Worm (Caenorhabditis elegans) whole organism, late embryonic: ENCODE data around the gene mrpl-21.

Experiments used
- C08G9.2 ChIP-seq: sonication (generic microtip); optimal IDR thresholded peaks from 2 replicates; lab custom pipeline; 2016; ENCODE audit warnings: mild to moderate bottlenecking, missing genetic modification characterization, moderate library complexity, missing compliant biosample characterization
- F13H6.1 ChIP-seq: sonication (generic microtip); optimal IDR thresholded peaks from 2 replicates; lab custom pipeline; 2016; ENCODE audit warnings: missing genetic modification characterization, missing compliant biosample characterization
- K02D7.2 ChIP-seq: sonication (generic microtip); optimal IDR thresholded peaks from 2 replicates; lab custom pipeline; 2017; ENCODE audit warnings: mild to moderate bottlenecking, missing genetic modification characterization, missing compliant biosample characterization
- K09A11.1 ChIP-seq: sonication (generic microtip); optimal IDR thresholded peaks from 2 replicates; lab custom pipeline; 2017; ENCODE audit warnings: antibody characterized with exemption, mild to moderate bottlenecking, missing genetic modification characterization, missing compliant biosample characterization; ENCODE audit not compliant: insufficient read depth
- Y22D7AL.16 ChIP-seq: sonication (generic microtip); optimal IDR thresholded peaks from 2 replicates; lab custom pipeline; 2016; ENCODE audit warnings: missing genetic modification characterization, missing compliant biosample characterization
- ceh-14 ChIP-seq: sonication (generic microtip); optimal IDR thresholded peaks from 2 replicates; lab custom pipeline; 2016; ENCODE audit warnings: missing genotype, missing genetic modification characterization, missing compliant biosample characterization
- ceh-18 ChIP-seq: sonication (generic microtip); optimal IDR thresholded peaks from 2 replicates; lab custom pipeline; 2016; ENCODE audit warnings: missing genetic modification characterization, missing compliant biosample characterization
- ceh-2 ChIP-seq: sonication (generic microtip); optimal IDR thresholded peaks from 2 replicates; lab custom pipeline; 2016; ENCODE audit warnings: missing genotype, missing genetic modification characterization, missing compliant biosample characterization
- ceh-22 ChIP-seq: sonication (generic microtip); optimal IDR thresholded peaks from 2 replicates; lab custom pipeline; 2017; ENCODE audit warnings: missing biosample characterization, missing genetic modification characterization
- ceh-31 ChIP-seq: sonication (generic microtip); optimal IDR thresholded peaks from 2 replicates; lab custom pipeline; 2016; ENCODE audit warnings: missing genetic modification characterization, missing compliant biosample characterization
- ceh-34 ChIP-seq: sonication (generic microtip); optimal IDR thresholded peaks from 2 replicates; lab custom pipeline; 2016; ENCODE audit warnings: mild to moderate bottlenecking, missing genetic modification characterization, missing compliant biosample characterization
- ceh-45 ChIP-seq: fragments of 200-800 bp; sonication (Bioruptor generic); IDR thresholded peaks from 2 replicates; pipeline ENCODE4 v1.3.6; 2022; ENCODE audit warnings: missing genetic modification reagents, missing genetic modification characterization, missing compliant biosample characterization
- ceh-48 ChIP-seq: sonication (generic microtip); optimal IDR thresholded peaks from 2 replicates; lab custom pipeline; 2016; ENCODE audit warnings: missing genetic modification characterization, inconsistent platforms, missing compliant biosample characterization
- ceh-6 ChIP-seq: fragments of 200-800 bp; sonication (Bioruptor generic); optimal IDR thresholded peaks from 2 replicates; lab custom pipeline; 2018; ENCODE audit warnings: mild to moderate bottlenecking, missing genetic modification characterization, missing compliant biosample characterization
- ceh-9 ChIP-seq: sonication (generic microtip); optimal IDR thresholded peaks from 2 replicates; lab custom pipeline; 2016; ENCODE audit warnings: mild to moderate bottlenecking, missing genetic modification characterization, inconsistent platforms, missing compliant biosample characterization
- che-1 ChIP-seq: sonication (generic microtip); optimal IDR thresholded peaks from 2 replicates; lab custom pipeline; 2016; ENCODE audit warnings: mild to moderate bottlenecking, missing genetic modification characterization, missing compliant biosample characterization
- dmd-4 ChIP-seq: sonication (generic microtip); optimal IDR thresholded peaks from 2 replicates; lab custom pipeline; 2016; ENCODE audit warnings: borderline replicate concordance, missing genetic modification characterization, missing compliant biosample characterization
- dve-1 ChIP-seq: sonication (generic microtip); optimal IDR thresholded peaks from 2 replicates; lab custom pipeline; 2017; ENCODE audit warnings: antibody characterized with exemption, mild to moderate bottlenecking, missing genetic modification characterization, missing compliant biosample characterization
- elt-2 ChIP-seq: sonication (generic microtip); optimal IDR thresholded peaks from 2 replicates; lab custom pipeline; 2016; ENCODE audit warnings: missing genetic modification reagents, missing genetic modification characterization, missing compliant biosample characterization
- elt-4 ChIP-seq: sonication (generic microtip); optimal IDR thresholded peaks from 2 replicates; lab custom pipeline; 2016; ENCODE audit warnings: missing genetic modification characterization, missing compliant biosample characterization
- ets-4 ChIP-seq: sonication (generic microtip); optimal IDR thresholded peaks from 2 replicates; lab custom pipeline; 2016; ENCODE audit warnings: missing genetic modification characterization, missing compliant biosample characterization
- eyg-1 ChIP-seq: sonication (generic microtip); optimal IDR thresholded peaks from 2 replicates; lab custom pipeline; 2016; ENCODE audit warnings: missing genotype, missing genetic modification characterization, missing compliant biosample characterization
- fax-1 ChIP-seq: sonication (generic microtip); optimal IDR thresholded peaks from 2 replicates; lab custom pipeline; 2016; ENCODE audit warnings: missing genotype, missing genetic modification characterization, missing compliant biosample characterization
- fkh-10 ChIP-seq: fragments of 150-350 bp; optimal IDR thresholded peaks from 2 replicates; lab custom pipeline; 2014; ENCODE audit warnings: missing biosample characterization, missing genetic modification reagents, missing genetic modification characterization
- fkh-6 ChIP-seq: sonication (generic microtip); optimal IDR thresholded peaks from 2 replicates; lab custom pipeline; 2016; ENCODE audit warnings: missing genetic modification characterization, missing compliant biosample characterization
- gmeb-2 ChIP-seq: sonication (generic microtip); optimal IDR thresholded peaks from 2 replicates; lab custom pipeline; 2016; ENCODE audit warnings: missing genetic modification characterization, inconsistent platforms, missing compliant biosample characterization
- hlh-13 ChIP-seq: fragments of 200-800 bp; sonication (Bioruptor generic); optimal IDR thresholded peaks from 2 replicates; lab custom pipeline; 2018; ENCODE audit warnings: mild to moderate bottlenecking, missing genetic modification characterization, missing compliant biosample characterization
- hlh-6 ChIP-seq: sonication (generic microtip); optimal IDR thresholded peaks from 2 replicates; lab custom pipeline; 2016; ENCODE audit warnings: missing genotype, missing genetic modification characterization, missing compliant biosample characterization
- hlh-8 ChIP-seq: sonication (generic microtip); optimal IDR thresholded peaks from 2 replicates; lab custom pipeline; 2016; ENCODE audit warnings: missing genotype, missing genetic modification characterization, missing compliant biosample characterization
- lim-6 ChIP-seq: sonication (generic microtip); optimal IDR thresholded peaks from 2 replicates; lab custom pipeline; 2016; ENCODE audit warnings: missing genetic modification characterization, missing compliant biosample characterization
- lin-11 ChIP-seq: fragments of 200-800 bp; sonication (Bioruptor generic); optimal IDR thresholded peaks from 2 replicates; lab custom pipeline; 2018; ENCODE audit warnings: mild to moderate bottlenecking, missing genetic modification characterization, missing compliant biosample characterization
- nfya-1 ChIP-seq: sonication (generic microtip); optimal IDR thresholded peaks from 2 replicates; lab custom pipeline; 2017; ENCODE audit warnings: missing genetic modification characterization, mild to moderate bottlenecking, missing compliant biosample characterization, antibody characterized with exemption, moderate library complexity
- nhr-11 ChIP-seq: fragments of 150-350 bp; optimal IDR thresholded peaks from 2 replicates; lab custom pipeline; 2014; ENCODE audit warnings: missing biosample characterization, missing genetic modification characterization
- pag-3 ChIP-seq: sonication (generic microtip); optimal IDR thresholded peaks from 2 replicates; lab custom pipeline; 2016; ENCODE audit warnings: missing compliant biosample characterization, missing genetic modification characterization, borderline replicate concordance
- pat-9 ChIP-seq: fragments of 200-800 bp; sonication (Bioruptor generic); optimal IDR thresholded peaks from 2 replicates; lab custom pipeline; 2018; ENCODE audit warnings: mild to moderate bottlenecking, missing genetic modification characterization, moderate library complexity, missing compliant biosample characterization
- pha-2 ChIP-seq: sonication (generic microtip); optimal IDR thresholded peaks from 2 replicates; lab custom pipeline; 2017; ENCODE audit warnings: mild to moderate bottlenecking, missing genetic modification characterization, missing compliant biosample characterization
- pqm-1 ChIP-seq: sonication (generic microtip); optimal IDR thresholded peaks from 2 replicates; lab custom pipeline; 2016; ENCODE audit warnings: missing genetic modification characterization, missing compliant biosample characterization
- pros-1 ChIP-seq: fragments of 150-350 bp; optimal IDR thresholded peaks from 2 replicates; lab custom pipeline; 2014; ENCODE audit warnings: missing biosample characterization, missing genetic modification reagents, missing genetic modification characterization
- rnt-1 ChIP-seq: sonication (generic microtip); optimal IDR thresholded peaks from 2 replicates; lab custom pipeline; 2016; ENCODE audit warnings: missing genetic modification characterization, missing compliant biosample characterization
- sdc-2 ChIP-seq: sonication (generic microtip); optimal IDR thresholded peaks from 2 replicates; lab custom pipeline; 2016; ENCODE audit warnings: missing genotype, missing genetic modification characterization, missing compliant biosample characterization
- sox-4 ChIP-seq: sonication (generic microtip); optimal IDR thresholded peaks from 2 replicates; lab custom pipeline; 2017; ENCODE audit warnings: mild to moderate bottlenecking, missing genetic modification characterization, inconsistent platforms, missing compliant biosample characterization
- syd-9 ChIP-seq: sonication (generic microtip); optimal IDR thresholded peaks from 2 replicates; lab custom pipeline; 2016; ENCODE audit warnings: mild to moderate bottlenecking, missing genetic modification characterization, moderate library complexity, missing compliant biosample characterization
- tbx-2 ChIP-seq: sonication (generic microtip); optimal IDR thresholded peaks from 2 replicates; lab custom pipeline; 2016; ENCODE audit warnings: missing genetic modification characterization, missing compliant biosample characterization
- tbx-7 ChIP-seq: sonication (generic microtip); optimal IDR thresholded peaks from 2 replicates; lab custom pipeline; 2016; ENCODE audit warnings: missing genotype, missing genetic modification characterization, missing compliant biosample characterization
- ttx-3 ChIP-seq: sonication (generic microtip); optimal IDR thresholded peaks from 2 replicates; lab custom pipeline; 2016; ENCODE audit warnings: missing genetic modification reagents, missing genetic modification characterization, missing compliant biosample characterization
- unc-3 ChIP-seq, 2 experiments: fragments of 200-800 bp in 1 of 2; sonication (Bioruptor generic) in 1 of 2; sonication (generic microtip) in 1 of 2; conservative IDR thresholded peaks in 1 of 2; optimal IDR thresholded peaks in 1 of 2; 2 replicates each; pipeline versions ENCODE4 v1.3.6 to Lab custom; 2016 to 2022; ENCODE audit warnings: missing compliant biosample characterization in 2 of 2, missing genetic modification characterization in 2 of 2, missing genetic modification reagents in 1 of 2
- unc-42 ChIP-seq: sonication (generic microtip); optimal IDR thresholded peaks from 2 replicates; lab custom pipeline; 2016; ENCODE audit warnings: missing genotype, missing genetic modification characterization, missing compliant biosample characterization
- unc-55 ChIP-seq: sonication (generic microtip); optimal IDR thresholded peaks from 2 replicates; lab custom pipeline; 2017; ENCODE audit warnings: missing biosample characterization, missing genetic modification reagents, missing genetic modification characterization
- unc-86 ChIP-seq: sonication (generic microtip); optimal IDR thresholded peaks from 2 replicates; lab custom pipeline; 2016; ENCODE audit warnings: missing genetic modification characterization, missing compliant biosample characterization
- ztf-16 ChIP-seq: sonication (generic microtip); optimal IDR thresholded peaks from 2 replicates; lab custom pipeline; 2017; ENCODE audit warnings: missing genetic modification characterization, missing compliant biosample characterization

mrpl-21 gene

ce11 chrIII:4224722-4225121, 18.6 kb downstream of the mrpl-21 start:
- TF ChIP-seq nhr-11 (tag; lab: Kevin White, UChicago) (no peak), ztf-16 (tag; lab: Kevin White, UChicago) (no peak), ceh-9 (tag; lab: Kevin White, UChicago) (no peak), ceh-6 (GFP tag; lab: Kevin White, UChicago) (no peak), fkh-6 (tag; lab: Kevin White, UChicago) (no peak)

- peak; percentile 14 for TF ChIP-seq pat-9 (tag; lab: Kevin White, UChicago)
- TF ChIP-seq ceh-14 (tag; lab: Kevin White, UChicago), result peak; percentile 85
- TF ChIP-seq fkh-6 (tag; lab: Kevin White, UChicago), result peak; percentile 43
- TF ChIP-seq tbx-2 (tag; lab: Kevin White, UChicago), result peak; percentile 78
- no peak for TF ChIP-seq tbx-7 (tag; lab: Kevin White, UChicago)
- TF ChIP-seq F13H6.1, result peak; percentile 33
- TF ChIP-seq unc-55, result peak; percentile 86
- TF ChIP-seq sox-4 (tag; lab: Kevin White, UChicago), result no peak
- TF ChIP-seq K02D7.2 (tag; lab: Kevin White, UChicago), result no peak
- TF ChIP-seq fkh-10, result no peak
- TF ChIP-seq rnt-1 (tag; lab: Kevin White, UChicago), result peak; percentile 66
- TF ChIP-seq elt-4, result no peak
- peak; percentile 32 for TF ChIP-seq sdc-2 (tag; lab: Kevin White, UChicago)
- peak; percentile 55 for TF ChIP-seq pqm-1 (tag; lab: Kevin White, UChicago)
- no peak for TF ChIP-seq che-1 (tag; lab: Kevin White, UChicago)
- TF ChIP-seq ttx-3, result no peak
- TF ChIP-seq ceh-31 (tag; lab: Kevin White, UChicago), result peak; percentile 87
- TF ChIP-seq pag-3 (tag; lab: Kevin White, UChicago), result peak; percentile 21
- peak; percentile 38 for TF ChIP-seq syd-9 (tag; lab: Kevin White, UChicago)
- TF ChIP-seq elt-2 (tag; lab: Kevin White, UChicago), result peak; percentile 60
- TF ChIP-seq nfya-1 (tag; lab: Kevin White, UChicago), result peak; percentile 88
- peak; percentile 84 for TF ChIP-seq unc-42 (tag; lab: Kevin White, UChicago)
- TF ChIP-seq pros-1 (tag; lab: Kevin White, UChicago), result peak; percentile 84
- TF ChIP-seq hlh-6, result peak; percentile 59
- no peak for TF ChIP-seq fax-1 (tag; lab: Kevin White, UChicago)
- peak; percentile 25 for TF ChIP-seq ceh-48
- peak; percentile 36 for TF ChIP-seq hlh-8 (tag; lab: Kevin White, UChicago)
- TF ChIP-seq hlh-13 (GFP tag; lab: Kevin White, UChicago), result no peak
- peak; percentile 29 for TF ChIP-seq dve-1 (tag; lab: Kevin White, UChicago)
- TF ChIP-seq ceh-2 (tag; lab: Kevin White, UChicago), result peak; percentile 31
- no peak for TF ChIP-seq gmeb-2 (tag; lab: Kevin White, UChicago)
- no peak for TF ChIP-seq pha-2 (tag; lab: Kevin White, UChicago)
- no peak for TF ChIP-seq Y22D7AL.16 (tag; lab: Kevin White, UChicago)
- no peak for TF ChIP-seq dmd-4
- peak; percentile 8 for TF ChIP-seq lim-6 (tag; lab: Kevin White, UChicago)
- TF ChIP-seq C08G9.2 (tag; lab: Kevin White, UChicago), result peak; percentile 49
- TF ChIP-seq ceh-45 (GFP tag; lab: Robert Waterston, UW), result no peak
- peak; percentile 98 for TF ChIP-seq ceh-18 (tag; lab: Kevin White, UChicago)
- no peak for TF ChIP-seq ceh-22 (tag; lab: Kevin White, UChicago)
- TF ChIP-seq ets-4 (tag; lab: Kevin White, UChicago), result peak; percentile 57
- no peak for TF ChIP-seq eyg-1 (tag; lab: Kevin White, UChicago)
- no peak for TF ChIP-seq lin-11 (tag; lab: Kevin White, UChicago)
- no peak for TF ChIP-seq ceh-9 (tag; lab: Kevin White, UChicago)
- TF ChIP-seq unc-86 (tag; lab: Kevin White, UChicago), result no peak
- TF ChIP-seq K09A11.1 (tag; lab: Kevin White, UChicago), result peak; percentile 42
- TF ChIP-seq unc-3 (GFP tag; conservative IDR thresholded peaks at IDR 0.05; lab: Robert Waterston, UW), result no peak
- peak; percentile 57 for TF ChIP-seq unc-3 (tag; optimal IDR thresholded peaks at IDR 0.05; lab: Kevin White, UChicago)
- TF ChIP-seq ceh-34, result peak; percentile 72
These were observed 19.7 kb downstream of the mrpl-21 start for ce11 chrIII:4223668-4224127.
